Fruit fly (Drosophila melanogaster) whole organism: ENCODE measurements around the gene Bro.

Experiments used
- CG8478 ChIP-seq: fragments of >200 bp; optimal IDR thresholded peaks from 2 replicates; lab custom pipeline; 2018; ENCODE audit warnings: inconsistent platforms
- Dll ChIP-seq: fragments of >200 bp; optimal IDR thresholded peaks from 2 replicates; lab custom pipeline; 2017
- EcR ChIP-seq, 2 experiments: fragments of >200 bp; optimal IDR thresholded peaks; 2 replicates each; lab custom pipeline; 2017; ENCODE audit warnings: missing biosample characterization in 2 of 2, missing genetic modification characterization in 2 of 2, missing genetic modification reagents in 2 of 2
- pan ChIP-seq: fragments of >200 bp; optimal IDR thresholded peaks from 2 replicates; lab custom pipeline; 2017
- usp ChIP-seq: fragments of >200 bp; optimal IDR thresholded peaks from 2 replicates; lab custom pipeline; 2017; ENCODE audit warnings: missing biosample characterization, missing genetic modification characterization, mixed read lengths

dm6 chr3L:1675242-1675641, 27.6 kb downstream of the Bro start:
- TF ChIP-seq CG8478 (no peak), EcR (GFP tag; optimal IDR thresholded peaks at IDR 0.05; lab: Kevin White, UChicago) (no peak), Dll (lab: Kevin White, UChicago) (no peak), pan (lab: Kevin White, UChicago) (no peak), usp (GFP tag; lab: Kevin White, UChicago) (no peak)
